Fruit fly (Drosophila melanogaster) whole organism, embryonic: Measurements from ENCODE around the gene CG11811.
A peak's percentile ranks its signal among the peaks of the same experiment; 100 is the strongest.

Experiments
- ATbp ChIP-seq: fragments of 200-800 bp; sonication (Bioruptor generic); optimal IDR thresholded peaks from 2 replicates; lab custom pipeline; 2017; ENCODE audit warnings: missing biosample characterization, mild to moderate bottlenecking, missing genetic modification characterization, missing genetic modification reagents
- Abd-B ChIP-seq: fragments of 200-800 bp; sonication (Bioruptor generic); optimal IDR thresholded peaks from 2 replicates; lab custom pipeline; 2018; ENCODE audit warnings: missing biosample characterization, mild to moderate bottlenecking, missing genetic modification characterization, moderate library complexity
- CG10979 ChIP-seq: fragments of 200-800 bp; sonication (Bioruptor generic); optimal IDR thresholded peaks from 2 replicates; lab custom pipeline; 2018; ENCODE audit warnings: missing biosample characterization, mild to moderate bottlenecking, missing genetic modification characterization, moderate library complexity
- CG1233 ChIP-seq: fragments of 200-800 bp; sonication (Bioruptor generic); optimal IDR thresholded peaks from 4 replicates; lab custom pipeline; 2018; ENCODE audit warnings: missing biosample characterization, mild to moderate bottlenecking, missing genetic modification characterization
- CG12942 ChIP-seq: fragments of 200-800 bp; sonication (Bioruptor generic); optimal IDR thresholded peaks from 3 replicates; lab custom pipeline; 2016; ENCODE audit warnings: missing biosample characterization, missing genetic modification characterization
- CG13287 ChIP-seq: fragments of 200-800 bp; sonication (Bioruptor generic); IDR thresholded peaks from 2 replicates; pipeline ENCODE4 v1.3.6; 2022; ENCODE audit warnings: missing biosample characterization, missing genetic modification characterization; ENCODE audit not compliant: partially characterized antibody
- CG15479 ChIP-seq: fragments of 200-800 bp; sonication (Bioruptor generic); optimal IDR thresholded peaks from 3 replicates; lab custom pipeline; 2019; ENCODE audit warnings: missing biosample characterization, mild to moderate bottlenecking, missing genetic modification characterization, moderate library complexity
- CG1602 ChIP-seq: fragments of 200-800 bp; sonication (Bioruptor generic); optimal IDR thresholded peaks from 3 replicates; lab custom pipeline; 2016; ENCODE audit warnings: missing biosample characterization, missing genetic modification characterization
- CG18011 ChIP-seq: fragments of 200-800 bp; sonication (Bioruptor generic); optimal IDR thresholded peaks from 2 replicates; lab custom pipeline; 2017; ENCODE audit warnings: missing biosample characterization, missing genetic modification characterization, mild to moderate bottlenecking, moderate library complexity, missing genotype
- CG2120 ChIP-seq: fragments of 200-800 bp; sonication (Bioruptor generic); optimal IDR thresholded peaks from 3 replicates; lab custom pipeline; 2016; ENCODE audit warnings: missing biosample characterization, missing genetic modification characterization
- CG2129 ChIP-seq: fragments of 200-800 bp; sonication (Bioruptor generic); IDR thresholded peaks from 2 replicates; pipeline ENCODE4 v1.3.6; 2022; ENCODE audit warnings: missing biosample characterization, missing genetic modification characterization; ENCODE audit not compliant: partially characterized antibody
- CG4328 ChIP-seq: fragments of 200-800 bp; sonication (Bioruptor generic); optimal IDR thresholded peaks from 3 replicates; lab custom pipeline; 2017; ENCODE audit warnings: missing biosample characterization, missing genetic modification reagents, missing genetic modification characterization
- CG4854 ChIP-seq: fragments of 200-800 bp; sonication (Bioruptor generic); optimal IDR thresholded peaks from 2 replicates; lab custom pipeline; 2016; ENCODE audit warnings: missing biosample characterization, missing genetic modification characterization, inconsistent platforms
- CG6765 ChIP-seq: fragments of 200-800 bp; sonication (Bioruptor generic); optimal IDR thresholded peaks from 3 replicates; lab custom pipeline; 2017; ENCODE audit warnings: missing biosample characterization, mild to moderate bottlenecking, missing genetic modification characterization
- CG6791 ChIP-seq: fragments of 200-800 bp; sonication (Bioruptor generic); IDR thresholded peaks from 3 replicates; pipeline ENCODE4 v1.3.6; 2022; ENCODE audit warnings: missing biosample characterization, missing genetic modification characterization; ENCODE audit not compliant: partially characterized antibody
- CG7357 ChIP-seq: fragments of 200-800 bp; sonication (Bioruptor generic); IDR thresholded peaks from 3 replicates; pipeline ENCODE4 v1.3.6; 2022; ENCODE audit warnings: missing biosample characterization, missing genetic modification characterization
- CG7372 ChIP-seq: fragments of 200-800 bp; sonication (Bioruptor generic); IDR thresholded peaks from 2 replicates; pipeline ENCODE4 v1.3.6; 2022; ENCODE audit warnings: missing biosample characterization, missing genetic modification characterization
- CG8478 ChIP-seq: fragments of >200 bp; optimal IDR thresholded peaks from 2 replicates; lab custom pipeline; 2018
- Dip2 ChIP-seq: fragments of 200-800 bp; sonication (Bioruptor generic); IDR thresholded peaks from 2 replicates; pipeline ENCODE4 v1.3.6; 2022; ENCODE audit warnings: missing biosample characterization, missing genetic modification characterization
- H2.0 ChIP-seq: fragments of 200-800 bp; sonication (Bioruptor generic); IDR thresholded peaks from 2 replicates; pipeline ENCODE4 v1.3.6; 2022; ENCODE audit warnings: missing biosample characterization, missing genetic modification characterization
- HLH4C ChIP-seq: fragments of 200-800 bp; sonication (Bioruptor generic); IDR thresholded peaks from 3 replicates; pipeline ENCODE4 v1.3.6; 2022; ENCODE audit warnings: missing biosample characterization, missing genetic modification characterization; ENCODE audit not compliant: partially characterized antibody
- HmgD ChIP-seq: fragments of 200-800 bp; sonication (Bioruptor generic); optimal IDR thresholded peaks from 3 replicates; lab custom pipeline; 2016; ENCODE audit warnings: missing biosample characterization, missing genetic modification characterization
- Hr3 ChIP-seq: fragments of 200-800 bp; sonication (Bioruptor generic); optimal IDR thresholded peaks from 3 replicates; lab custom pipeline; 2016; ENCODE audit warnings: missing biosample characterization, missing genetic modification characterization
- Hr39 ChIP-seq: fragments of >200 bp; optimal IDR thresholded peaks from 2 replicates; lab custom pipeline; 2017
- Kr ChIP-seq: fragments of 200-800 bp; sonication (Bioruptor generic); optimal IDR thresholded peaks from 2 replicates; lab custom pipeline; 2017; ENCODE audit warnings: missing biosample characterization, mild to moderate bottlenecking, missing genetic modification characterization
- Opbp ChIP-seq: fragments of 200-800 bp; sonication (Bioruptor generic); IDR thresholded peaks from 3 replicates; pipeline ENCODE4 v1.3.6; 2022; ENCODE audit warnings: missing biosample characterization, missing genetic modification characterization; ENCODE audit not compliant: partially characterized antibody
- Rfx ChIP-seq: fragments of 200-800 bp; sonication (Bioruptor generic); IDR thresholded peaks from 2 replicates; pipeline ENCODE4 v1.3.6; 2022; ENCODE audit warnings: missing biosample characterization, missing genetic modification characterization
- Scr ChIP-seq: fragments of 200-800 bp; sonication (Bioruptor generic); IDR thresholded peaks from 2 replicates; pipeline ENCODE4 v1.3.6; 2022; ENCODE audit warnings: missing biosample characterization, missing genetic modification characterization; ENCODE audit not compliant: partially characterized antibody
- Side ChIP-seq: fragments of 200-800 bp; sonication (Bioruptor generic); optimal IDR thresholded peaks from 2 replicates; lab custom pipeline; 2016; ENCODE audit warnings: missing biosample characterization, missing genetic modification characterization
- Sry-δ ChIP-seq: fragments of 200-800 bp; sonication (Bioruptor generic); optimal IDR thresholded peaks from 2 replicates; lab custom pipeline; 2016; ENCODE audit warnings: missing biosample characterization, missing genetic modification characterization
- Taf1 ChIP-seq: fragments of 200-800 bp; sonication (Bioruptor generic); IDR thresholded peaks from 2 replicates; pipeline ENCODE4 v1.3.6; 2022; ENCODE audit warnings: missing biosample characterization, missing genetic modification characterization
- Xrp1 ChIP-seq: fragments of 200-800 bp; sonication (Bioruptor generic); IDR thresholded peaks from 2 replicates; pipeline ENCODE4 v1.3.6; 2022; ENCODE audit warnings: missing biosample characterization, missing genetic modification characterization
- az2 ChIP-seq: fragments of 200-800 bp; sonication (Bioruptor generic); optimal IDR thresholded peaks from 3 replicates; lab custom pipeline; 2016; ENCODE audit warnings: missing biosample characterization, missing genetic modification characterization
- chif ChIP-seq, 2 experiments: fragments of 200-800 bp; sonication (Bioruptor generic); optimal IDR thresholded peaks; 3 replicates each; lab custom pipeline; 2016; ENCODE audit warnings: missing biosample characterization in 2 of 2, missing genetic modification characterization in 2 of 2
- dmrt99B ChIP-seq: fragments of 200-800 bp; sonication (Bioruptor generic); optimal IDR thresholded peaks from 2 replicates; lab custom pipeline; 2018; ENCODE audit warnings: missing biosample characterization, mild to moderate bottlenecking, missing genetic modification characterization, moderate library complexity
- exex ChIP-seq: fragments of 200-800 bp; sonication (Bioruptor generic); optimal IDR thresholded peaks from 4 replicates; lab custom pipeline; 2018; ENCODE audit warnings: missing biosample characterization, mild to moderate bottlenecking, missing genetic modification characterization, moderate library complexity
- gcm ChIP-seq: fragments of 200-800 bp; sonication (Bioruptor generic); optimal IDR thresholded peaks from 2 replicates; lab custom pipeline; 2019; ENCODE audit warnings: missing biosample characterization, mild to moderate bottlenecking, missing genetic modification characterization, moderate library complexity
- gsb-n ChIP-seq: fragments of 200-800 bp; sonication (Bioruptor generic); optimal IDR thresholded peaks from 3 replicates; lab custom pipeline; 2018; ENCODE audit warnings: missing biosample characterization, mild to moderate bottlenecking, missing genetic modification characterization
- jigr1 ChIP-seq: fragments of 200-800 bp; sonication (Bioruptor generic); IDR thresholded peaks from 3 replicates; pipeline ENCODE4 v1.3.6; 2022; ENCODE audit warnings: missing biosample characterization, missing genetic modification characterization
- knrl ChIP-seq: fragments of 200-800 bp; sonication (Bioruptor generic); IDR thresholded peaks from 3 replicates; pipeline ENCODE4 v1.3.6; 2022; ENCODE audit warnings: missing biosample characterization, missing genetic modification characterization; ENCODE audit not compliant: partially characterized antibody
- lola ChIP-seq, 3 experiments: fragments of >200 bp in 2 of 3; fragments of 200-800 bp in 1 of 3; sonication (Bioruptor generic) in 1 of 3; optimal IDR thresholded peaks; 2 replicates each; lab custom pipeline; 2017 to 2019; ENCODE audit warnings: missing biosample characterization in 3 of 3, missing genetic modification characterization in 3 of 3, mild to moderate bottlenecking in 1 of 3, moderate library complexity in 1 of 3
- mld ChIP-seq: fragments of 200-800 bp; sonication (Bioruptor generic); IDR thresholded peaks from 3 replicates; pipeline ENCODE4 v1.3.6; 2022; ENCODE audit warnings: missing biosample characterization, missing genetic modification characterization; ENCODE audit not compliant: partially characterized antibody
- odd ChIP-seq: fragments of 200-800 bp; sonication (Bioruptor generic); optimal IDR thresholded peaks from 2 replicates; lab custom pipeline; 2017; ENCODE audit warnings: missing biosample characterization, mild to moderate bottlenecking, missing genetic modification characterization
- otp ChIP-seq: fragments of 200-800 bp; sonication (Bioruptor generic); IDR thresholded peaks from 3 replicates; pipeline ENCODE4, ENCODE4 v1.3.6; 2022; ENCODE audit warnings: missing biosample characterization, missing genetic modification characterization
- p53 ChIP-seq: fragments of 200-800 bp; sonication (Bioruptor generic); optimal IDR thresholded peaks from 2 replicates; lab custom pipeline; 2016; ENCODE audit warnings: missing biosample characterization, missing genetic modification characterization
- peb ChIP-seq: fragments of 200-800 bp; sonication (Bioruptor generic); IDR thresholded peaks from 2 replicates; pipeline ENCODE4 v1.3.6; 2022; ENCODE audit warnings: missing biosample characterization, missing genetic modification characterization
- ranshi ChIP-seq: fragments of 200-800 bp; sonication (Bioruptor generic); IDR thresholded peaks from 2 replicates; pipeline ENCODE4 v1.3.6; 2022; ENCODE audit warnings: missing biosample characterization, missing genetic modification characterization
- schlank ChIP-seq: fragments of 200-800 bp; sonication (Bioruptor generic); optimal IDR thresholded peaks from 2 replicates; lab custom pipeline; 2018; ENCODE audit warnings: missing biosample characterization, mild to moderate bottlenecking, missing genetic modification characterization
- toy ChIP-seq: fragments of 200-800 bp; sonication (Bioruptor generic); IDR thresholded peaks from 2 replicates; pipeline ENCODE4 v1.3.6; 2022; ENCODE audit warnings: missing biosample characterization, missing genetic modification characterization
- unc-4 ChIP-seq: fragments of 200-800 bp; sonication (Bioruptor generic); IDR thresholded peaks from 2 replicates; pipeline ENCODE4 v1.3.6; 2022; ENCODE audit warnings: missing biosample characterization, missing genetic modification characterization; ENCODE audit not compliant: partially characterized antibody
- vvl ChIP-seq: fragments of 200-800 bp; sonication (Bioruptor generic); IDR thresholded peaks from 2 replicates; pipeline ENCODE4 v1.3.6; 2022; ENCODE audit warnings: missing biosample characterization, missing genetic modification characterization

CG11811 gene

dm6 chr3L:10679711-10680154 is 11.1 kb upstream of the CG11811 start (continued):
- no peak for TF ChIP-seq CG10979 (tag; lab: Kevin White, UChicago)
- TF ChIP-seq Abd-B (GFP tag; lab: Kevin White, UChicago), result no peak
- no peak for TF ChIP-seq az2 (GFP tag; lab: Kevin White, UChicago)
- no peak for TF ChIP-seq toy (GFP tag; lab: Robert Waterston, UW)
- peak in 1 of 2 experiments; percentile 51 for TF ChIP-seq chif (GFP tag; optimal IDR thresholded peaks at IDR 0.05; lab: Kevin White, UChicago)
- TF ChIP-seq knrl (GFP tag; lab: Robert Waterston, UW), result no peak
- no peak for TF ChIP-seq Taf1
- TF ChIP-seq ATbp (GFP tag; lab: Kevin White, UChicago), result peak; percentile 4
- TF ChIP-seq CG4854 (GFP tag; lab: Kevin White, UChicago), result no peak
- TF ChIP-seq vvl (GFP tag; lab: Robert Waterston, UW), result no peak
- TF ChIP-seq Sry-δ (GFP tag; lab: Kevin White, UChicago), result no peak
- TF ChIP-seq CG2129 (GFP tag; lab: Robert Waterston, UW), result no peak
- TF ChIP-seq peb (GFP tag; lab: Robert Waterston, UW), result no peak
- TF ChIP-seq odd (GFP tag; lab: Kevin White, UChicago), result peak; percentile 49
- TF ChIP-seq dmrt99B, result no peak
- TF ChIP-seq CG1233 (GFP tag; lab: Kevin White, UChicago), result no peak
- no peak for TF ChIP-seq CG8478
- TF ChIP-seq CG18011 (GFP tag; lab: Kevin White, UChicago), result peak; percentile 36
- no peak for TF ChIP-seq Side (GFP tag; lab: Kevin White, UChicago)
- no peak for TF ChIP-seq CG7357
- no peak for TF ChIP-seq unc-4 (GFP tag; lab: Robert Waterston, UW)
- TF ChIP-seq Kr (GFP tag; lab: Kevin White, UChicago), result no peak
- TF ChIP-seq Opbp, result no peak
- no peak for TF ChIP-seq CG1602 (GFP tag; lab: Kevin White, UChicago)
- no peak for TF ChIP-seq HLH4C
- 0 out of 3 replicates have a peak, but pooled peaks have one; percentile 11 for TF ChIP-seq otp (GFP tag; lab: Robert Waterston, UW)
- TF ChIP-seq gcm, result no peak
- TF ChIP-seq CG12942, result no peak
- peak; percentile 66 for TF ChIP-seq CG6765 (GFP tag; lab: Kevin White, UChicago)
- no peak for TF ChIP-seq HmgD (GFP tag; lab: Kevin White, UChicago)
- TF ChIP-seq schlank (tag; lab: Kevin White, UChicago), result peak; percentile 37
- no peak for TF ChIP-seq mld (GFP tag; lab: Robert Waterston, UW)
- TF ChIP-seq Hr3, result no peak
- no peak for TF ChIP-seq CG13287 (GFP tag; lab: Robert Waterston, UW)
- no peak for TF ChIP-seq CG7372 (GFP tag; lab: Robert Waterston, UW)
- no peak for TF ChIP-seq CG15479 (GFP tag; lab: Kevin White, UChicago)
- no peak for TF ChIP-seq H2.0 (GFP tag; lab: Robert Waterston, UW)
- no peak for TF ChIP-seq Dip2 (GFP tag; lab: Robert Waterston, UW)
- 0 out of 2 replicates have a peak, but pooled peaks have one; percentile 43 for TF ChIP-seq Rfx (GFP tag; lab: Robert Waterston, UW)
- no peak for TF ChIP-seq gsb-n (tag; lab: Kevin White, UChicago)
- TF ChIP-seq CG6791 (GFP tag; lab: Robert Waterston, UW), result no peak
- no peak for TF ChIP-seq p53 (GFP tag; lab: Kevin White, UChicago)
- TF ChIP-seq Hr39, result no peak
- no peak for TF ChIP-seq Scr (GFP tag; lab: Robert Waterston, UW)
- no peak for TF ChIP-seq ranshi
- no peak for TF ChIP-seq jigr1 (GFP tag; lab: Robert Waterston, UW)
- TF ChIP-seq exex (tag; lab: Kevin White, UChicago), result no peak
- TF ChIP-seq CG2120 (GFP tag; lab: Kevin White, UChicago), result peak; percentile 49
- peak; percentile 27 for TF ChIP-seq CG4328 (GFP tag; lab: Kevin White, UChicago)
- no peak for TF ChIP-seq lola (GFP tag; optimal IDR thresholded peaks at IDR 0.05; lab: Kevin White, UChicago)
- TF ChIP-seq Xrp1 (GFP tag; lab: Robert Waterston, UW), result no peak
